Fruit fly (Drosophila melanogaster): ENCODE measurements around the gene CG9921.

CG9921 gene

dm6 chrX:16333434-16334141 is at the start of gene CG9921, which contains the start of gene Dsp1:
Gene CG9921 (minus strand): TSS chrX:16333600.
Gene Dsp1 (plus strand): TSS chrX:16333612.
- no peak for TF ChIP-seq noc (tag; optimal IDR thresholded peaks at IDR 0.05)

- no peak for TF ChIP-seq noc (tag; optimal IDR thresholded peaks at IDR 0.05)
Measured at dm6 chrX:16374059-16374458, 40.7 kb upstream of the CG9921 start.

dm6 chrX:16373541-16373940 is 40.1 kb upstream of the CG9921 start:
- no peak for TF ChIP-seq noc (tag; optimal IDR thresholded peaks at IDR 0.05)

DNA sequence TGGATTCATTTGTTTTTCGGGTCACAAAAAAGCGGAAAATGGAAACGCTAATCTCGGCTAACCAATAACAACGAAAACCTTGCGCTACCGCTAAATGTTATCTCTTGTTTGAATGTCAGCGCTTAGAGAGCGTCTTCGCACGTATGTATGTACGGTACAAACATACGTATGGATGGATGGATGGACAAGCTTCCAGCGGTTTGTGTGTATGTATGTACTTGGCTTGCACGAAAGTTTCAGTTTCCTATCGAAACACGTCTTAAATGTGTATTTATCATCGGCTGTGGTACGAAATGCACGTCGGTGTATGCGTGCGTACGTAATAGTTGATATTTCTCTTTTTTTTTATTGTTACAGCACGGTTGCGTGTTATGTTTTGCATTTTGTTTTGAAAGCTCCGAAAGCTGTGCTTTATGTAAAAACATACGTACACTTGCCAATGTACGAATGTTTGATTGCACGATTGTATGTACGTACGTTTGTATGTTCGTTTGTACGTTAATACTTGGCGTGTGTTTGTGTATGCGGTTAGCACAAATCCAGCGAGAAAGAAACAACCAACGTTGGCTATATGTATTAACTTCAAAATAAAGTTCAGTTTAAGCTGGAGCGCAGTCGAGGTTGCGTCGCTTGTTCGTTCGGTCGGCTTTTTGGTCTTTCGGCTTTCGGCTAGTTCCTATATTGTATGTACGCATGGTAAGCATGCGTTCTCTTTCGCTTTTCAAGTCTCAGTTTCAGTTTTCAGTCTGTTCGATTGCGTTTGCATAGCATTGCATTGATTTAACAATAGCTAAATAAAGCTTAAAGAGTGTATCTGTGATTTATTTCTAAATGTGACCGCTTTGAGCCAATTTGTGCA is 39.3 kb upstream of the CG9921 start, which contains the start of gene Fur2:
Gene Fur2, plus strand, starts transcription at position 595 of the 859 bp plus-strand sequence.
- TF ChIP-seq noc (tag; optimal IDR thresholded peaks at IDR 0.05), result no peak

- TF ChIP-seq noc (tag; optimal IDR thresholded peaks at IDR 0.05), result no peak
Measured at dm6 chrX:16371923-16372322, 38.5 kb upstream of the CG9921 start.

- TF ChIP-seq noc (tag; optimal IDR thresholded peaks at IDR 0.05), result no peak
Measured at dm6 chrX:16368585-16368984, 35.2 kb upstream of the CG9921 start.

- TF ChIP-seq noc (tag; optimal IDR thresholded peaks at IDR 0.05), result no peak
Measured at dm6 chrX:16361306-16361705, 27.9 kb upstream of the CG9921 start, which contains the start of gene nonA. Gene nonA (plus strand): TSS chrX:16361569.

- no peak for TF ChIP-seq noc (tag; optimal IDR thresholded peaks at IDR 0.05)
Measured at dm6 chrX:16358670-16359320, 25.4 kb upstream of the CG9921 start, which contains the start of the genes U2af50 and PIG-Q. Gene U2af50 (minus strand): TSS chrX:16359039. Gene PIG-Q (plus strand): TSS chrX:16359143.

dm6 chrX:16350062-16350461 is 16.7 kb upstream of the CG9921 start, which contains the start of gene sl:
Gene sl (plus strand): TSS chrX:16350315.
- TF ChIP-seq noc (tag; optimal IDR thresholded peaks at IDR 0.05), result no peak

DNA sequence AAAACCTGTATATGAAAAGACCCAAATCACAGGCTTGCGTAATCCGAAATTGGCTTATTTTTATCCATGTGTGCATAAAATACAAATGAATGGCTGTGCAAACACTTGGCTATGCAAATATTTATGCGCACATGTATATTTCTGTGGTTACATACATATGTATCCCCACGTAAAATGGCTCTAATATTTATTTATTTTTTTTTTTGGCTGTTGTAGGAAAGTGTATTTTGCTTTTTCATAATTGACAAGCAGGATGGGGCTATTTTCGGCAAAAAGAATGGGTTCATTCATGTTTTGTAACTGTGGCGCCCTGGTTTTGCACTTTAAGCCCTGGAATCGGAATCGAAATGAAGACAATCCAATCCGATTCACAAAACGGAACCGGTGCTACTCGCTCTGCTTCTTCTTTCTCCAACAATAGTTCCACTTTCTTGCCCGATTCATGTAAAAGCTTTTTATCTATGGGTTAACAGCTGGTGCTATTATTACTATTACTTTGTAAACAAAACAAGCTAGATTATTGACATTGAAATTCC is 1.8 kb upstream of the CG9921 start:
- TF ChIP-seq noc (tag; optimal IDR thresholded peaks at IDR 0.05), result peak; percentile 69

- no peak for TF ChIP-seq noc (tag; optimal IDR thresholded peaks at IDR 0.05)
Measured at dm6 chrX:16334251-16334860, 956 bp upstream of the CG9921 start.

DNA sequence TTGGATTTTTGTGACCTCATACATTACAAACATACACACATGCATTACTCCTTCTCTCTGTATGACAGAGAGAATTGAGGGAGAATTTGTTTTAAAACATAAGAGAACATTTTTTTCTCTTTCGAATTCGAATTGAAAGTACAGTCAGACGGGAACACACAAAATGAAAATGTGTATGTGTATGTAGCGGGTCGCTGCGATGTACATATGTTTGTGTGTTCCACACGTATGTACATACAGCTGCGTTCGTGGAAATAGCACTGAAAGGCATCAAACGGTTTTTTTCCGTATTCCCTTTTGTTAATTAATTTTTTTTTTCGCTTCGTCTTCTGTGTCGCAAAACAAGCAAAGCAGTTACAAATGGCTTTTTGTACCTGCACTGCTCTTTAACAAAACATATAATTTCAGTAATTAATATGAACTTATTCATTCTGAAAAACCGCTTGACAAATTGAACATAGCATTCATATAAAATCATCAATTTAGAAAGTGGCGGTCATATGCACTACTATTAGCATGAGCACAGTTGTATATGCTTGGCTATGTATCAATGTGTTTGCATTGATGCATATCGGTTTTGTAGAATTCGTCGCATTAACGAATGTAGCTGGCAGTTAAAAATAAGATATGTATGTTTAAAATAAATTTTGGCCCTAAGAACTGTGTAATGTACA is 648 bp downstream of the CG9921 start:
- TF ChIP-seq noc (tag; optimal IDR thresholded peaks at IDR 0.05), result peak; percentile 98

- TF ChIP-seq noc (tag; optimal IDR thresholded peaks at IDR 0.05), result no peak
Measured at dm6 chrX:16331562-16332233, 1.7 kb downstream of the CG9921 start.

DNA sequence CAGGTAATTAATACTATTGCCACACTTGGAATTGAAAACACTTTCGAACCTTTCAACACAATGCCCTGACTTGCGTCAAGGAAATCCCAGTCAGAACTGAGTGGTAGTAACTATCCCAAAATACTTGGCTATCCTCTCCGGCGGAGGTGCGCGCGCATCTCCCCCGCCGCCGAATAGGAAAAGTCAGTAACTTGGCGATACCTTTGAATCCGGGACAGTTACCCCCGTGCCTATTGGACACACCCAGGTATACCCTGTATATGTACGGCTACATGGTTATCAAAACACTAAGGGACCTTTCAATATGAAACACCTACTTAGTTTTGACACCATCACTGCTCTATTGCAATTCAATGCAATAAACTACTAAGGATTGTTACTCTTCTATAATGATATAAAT is 2.7 kb downstream of the CG9921 start, which contains the start of gene CG9919:
Gene CG9919, minus strand, starts transcription at position 101 of the 400 bp plus-strand sequence.
- TF ChIP-seq noc (tag; optimal IDR thresholded peaks at IDR 0.05), result no peak
